Fruit fly (Drosophila melanogaster) whole organism, prepupa: ENCODE results near the gene Cpr62Bb.
A peak's percentile ranks its signal among the peaks of the same experiment; 100 is the strongest.

Experiments used
- CG6854 ChIP-seq: fragments of 200-800 bp; sonication (Bioruptor generic); optimal IDR thresholded peaks from 2 replicates; lab custom pipeline; 2017; ENCODE audit warnings: missing biosample characterization, mild to moderate bottlenecking, missing genetic modification characterization
- Gug ChIP-seq: fragments of 200-800 bp; sonication (Bioruptor generic); IDR thresholded peaks from 2 replicates; pipeline ENCODE4 v1.3.6; 2022; ENCODE audit warnings: missing biosample characterization, missing genetic modification characterization
- Hr39 ChIP-seq: fragments of 200-800 bp; sonication (Bioruptor generic); optimal IDR thresholded peaks from 2 replicates; lab custom pipeline; 2016; ENCODE audit warnings: missing biosample characterization, missing genetic modification characterization
- Met ChIP-seq: fragments of 200-800 bp; sonication (Bioruptor generic); optimal IDR thresholded peaks from 3 replicates; lab custom pipeline; 2016; ENCODE audit warnings: missing biosample characterization, missing genetic modification characterization
- acj6 ChIP-seq: fragments of 200-800 bp; sonication (Bioruptor generic); optimal IDR thresholded peaks from 3 replicates; lab custom pipeline; 2016; ENCODE audit warnings: missing biosample characterization, missing genetic modification characterization

dm6 chr3L:1856467-1857350 lies 21.7 kb upstream of the Cpr62Bb start, which contains the start of gene CG12024:
- TF ChIP-seq Hr39 (GFP tag; lab: Kevin White, UChicago), result peak; percentile 76
- no peak for TF ChIP-seq CG6854 (GFP tag; lab: Kevin White, UChicago)
- peak; percentile 69 for TF ChIP-seq Met (GFP tag; lab: Kevin White, UChicago)
- peak; percentile 60 for TF ChIP-seq acj6
- TF ChIP-seq Gug (GFP tag; lab: Robert Waterston, UW), result peak; percentile 57
